Worm (Caenorhabditis elegans) whole organism, mixed stage, embryonic: ENCODE data around the gene dsc-4.

ENCODE experiments used
- M03D4.4 ChIP-seq: sonication (generic microtip); optimal IDR thresholded peaks from 2 replicates; lab custom pipeline; 2017; ENCODE audit warnings: mild to moderate bottlenecking, missing genetic modification characterization, missing compliant biosample characterization
- bed-3 ChIP-seq: fragments of 200-800 bp; sonication (Bioruptor generic); optimal IDR thresholded peaks from 3 replicates; lab custom pipeline; 2018; ENCODE audit warnings: mild to moderate bottlenecking, missing genetic modification characterization, moderate library complexity, missing compliant biosample characterization
- blmp-1 ChIP-seq: fragments of 150-350 bp; optimal IDR thresholded peaks from 2 replicates; lab custom pipeline; 2014; ENCODE audit warnings: missing biosample characterization, missing genetic modification characterization
- ceh-39 ChIP-seq: fragments of 150-350 bp; optimal IDR thresholded peaks from 2 replicates; lab custom pipeline; 2014; ENCODE audit warnings: missing biosample characterization, missing genetic modification characterization
- ceh-83 ChIP-seq: fragments of 200-800 bp; sonication (Bioruptor generic); optimal IDR thresholded peaks from 2 replicates; lab custom pipeline; 2018; ENCODE audit warnings: mild to moderate bottlenecking, missing genetic modification characterization, missing compliant biosample characterization
- ces-1 ChIP-seq: fragments of 150-350 bp; optimal IDR thresholded peaks from 2 replicates; lab custom pipeline; 2014; ENCODE audit warnings: missing biosample characterization, missing genetic modification reagents, missing genetic modification characterization
- cnd-1 ChIP-seq: fragments of 200-800 bp; sonication (Bioruptor generic); optimal IDR thresholded peaks from 2 replicates; lab custom pipeline; 2018; ENCODE audit warnings: mild to moderate bottlenecking, missing genetic modification characterization, missing compliant biosample characterization
- drap-1 ChIP-seq: fragments of 200-800 bp; sonication (Bioruptor generic); optimal IDR thresholded peaks from 3 replicates; lab custom pipeline; 2018; ENCODE audit warnings: mild to moderate bottlenecking, missing genetic modification characterization, missing compliant biosample characterization
- elt-1 ChIP-seq: sonication (generic microtip); optimal IDR thresholded peaks from 2 replicates; lab custom pipeline; 2017; ENCODE audit warnings: missing genetic modification characterization, mild to moderate bottlenecking, missing compliant biosample characterization, antibody characterized with exemption, moderate library complexity, borderline replicate concordance; ENCODE audit not compliant: insufficient read depth
- elt-3 ChIP-seq: fragments of 150-350 bp; optimal IDR thresholded peaks from 2 replicates; lab custom pipeline; 2014; ENCODE audit warnings: missing biosample characterization, missing genetic modification characterization
- ham-2 ChIP-seq: fragments of 200-800 bp; sonication (Bioruptor generic); optimal IDR thresholded peaks from 2 replicates; lab custom pipeline; 2018; ENCODE audit warnings: mild to moderate bottlenecking, missing genetic modification characterization, missing compliant biosample characterization
- hlh-1 ChIP-seq: fragments of 150-350 bp; optimal IDR thresholded peaks from 2 replicates; lab custom pipeline; 2014; ENCODE audit warnings: missing biosample characterization, missing genetic modification reagents, missing genetic modification characterization
- lin-13 ChIP-seq: fragments of 150-350 bp; optimal IDR thresholded peaks from 2 replicates; lab custom pipeline; 2014; ENCODE audit warnings: missing biosample characterization, missing genetic modification characterization
- lin-32 ChIP-seq: fragments of 200-800 bp; sonication (Bioruptor generic); optimal IDR thresholded peaks from 2 replicates; lab custom pipeline; 2018; ENCODE audit warnings: mild to moderate bottlenecking, missing genetic modification characterization, missing compliant biosample characterization
- lsy-2 ChIP-seq: fragments of 150-350 bp; optimal IDR thresholded peaks from 2 replicates; lab custom pipeline; 2014; ENCODE audit warnings: missing biosample characterization, missing genetic modification characterization
- mab-5 ChIP-seq: fragments of 150-350 bp; optimal IDR thresholded peaks from 2 replicates; lab custom pipeline; 2014; ENCODE audit warnings: missing biosample characterization, missing genetic modification characterization
- mep-1 ChIP-seq: fragments of 150-350 bp; optimal IDR thresholded peaks from 2 replicates; lab custom pipeline; 2017; ENCODE audit warnings: missing biosample characterization, missing genetic modification reagents, missing genetic modification characterization, inconsistent platforms
- mls-2 ChIP-seq: sonication (generic microtip); optimal IDR thresholded peaks from 2 replicates; lab custom pipeline; 2016; ENCODE audit warnings: mild to moderate bottlenecking, missing genetic modification characterization, moderate library complexity, missing compliant biosample characterization
- nhr-12 ChIP-seq: fragments of 150-350 bp; optimal IDR thresholded peaks from 2 replicates; lab custom pipeline; 2014; ENCODE audit warnings: missing biosample characterization, missing genetic modification characterization
- nhr-237 ChIP-seq: fragments of 150-350 bp; optimal IDR thresholded peaks from 2 replicates; lab custom pipeline; 2014; ENCODE audit warnings: missing biosample characterization, missing genetic modification characterization
- nhr-28 ChIP-seq: fragments of 150-350 bp; optimal IDR thresholded peaks from 2 replicates; lab custom pipeline; 2014; ENCODE audit warnings: missing biosample characterization, missing genetic modification characterization
- nhr-76 ChIP-seq: sonication (generic microtip); optimal IDR thresholded peaks from 2 replicates; lab custom pipeline; 2017; ENCODE audit warnings: missing biosample characterization, missing genetic modification characterization
- pha-4 ChIP-seq: fragments of 150-350 bp; optimal IDR thresholded peaks from 2 replicates; lab custom pipeline; 2018; ENCODE audit warnings: missing biosample characterization, missing genetic modification reagents, missing genetic modification characterization
- sem-2 ChIP-seq: fragments of 200-800 bp; sonication (Bioruptor generic); optimal IDR thresholded peaks from 2 replicates; lab custom pipeline; 2018; ENCODE audit warnings: mild to moderate bottlenecking, missing genetic modification characterization, missing compliant biosample characterization
- snpc-4 ChIP-seq: fragments of 150-350 bp; optimal IDR thresholded peaks from 2 replicates; lab custom pipeline; 2014; ENCODE audit warnings: missing biosample characterization, missing genetic modification characterization
- sptf-1 ChIP-seq: sonication (generic microtip); optimal IDR thresholded peaks from 2 replicates; lab custom pipeline; 2017; ENCODE audit warnings: mild to moderate bottlenecking, missing genetic modification characterization, moderate library complexity, missing compliant biosample characterization
- tbx-8 ChIP-seq: fragments of 200-800 bp; sonication (Bioruptor generic); optimal IDR thresholded peaks from 2 replicates; lab custom pipeline; 2018; ENCODE audit warnings: mild to moderate bottlenecking, missing genetic modification characterization, moderate library complexity, missing compliant biosample characterization
- unc-120 ChIP-seq: sonication (generic microtip); optimal IDR thresholded peaks from 2 replicates; lab custom pipeline; 2017; ENCODE audit warnings: missing genetic modification characterization, missing compliant biosample characterization; ENCODE audit not compliant: poor library complexity, severe bottlenecking
- unc-39 ChIP-seq: fragments of 150-350 bp; optimal IDR thresholded peaks from 2 replicates; lab custom pipeline; 2014; ENCODE audit warnings: missing biosample characterization, missing genetic modification characterization
- unc-62 ChIP-seq: fragments of 150-350 bp; optimal IDR thresholded peaks from 2 replicates; lab custom pipeline; 2014; ENCODE audit warnings: missing biosample characterization, missing genetic modification reagents, missing genetic modification characterization
- zip-8 ChIP-seq: fragments of 150-350 bp; optimal IDR thresholded peaks from 2 replicates; lab custom pipeline; 2014; ENCODE audit warnings: missing biosample characterization, missing genetic modification characterization
- ztf-11 ChIP-seq: fragments of 150-350 bp; optimal IDR thresholded peaks from 2 replicates; lab custom pipeline; 2014; ENCODE audit warnings: missing biosample characterization, missing genetic modification characterization

The dsc-4 gene

DNA sequence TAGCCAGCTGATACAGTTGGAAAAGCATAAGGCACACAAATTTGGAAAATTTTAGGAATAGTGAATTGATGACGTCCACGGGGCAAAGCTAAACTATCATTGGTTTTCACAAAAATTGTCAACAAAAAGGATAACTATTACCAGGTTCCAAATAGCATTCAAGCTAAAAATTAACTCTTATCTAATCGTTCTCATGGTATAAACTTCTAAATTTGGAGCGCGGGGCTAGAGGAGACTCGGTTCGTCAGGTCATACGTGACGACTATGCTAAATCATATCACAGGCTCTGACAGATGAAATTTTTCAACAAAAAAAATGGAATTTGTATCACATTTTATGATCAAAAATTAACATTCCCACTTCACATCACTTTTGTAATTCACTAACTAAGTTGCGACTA lies 21.2 kb downstream of the dsc-4 start:
- no peak for TF ChIP-seq sem-2 (GFP tag; lab: Kevin White, UChicago)
- TF ChIP-seq ztf-11 = no peak
- no peak for TF ChIP-seq nhr-237 (tag; lab: Kevin White, UChicago)
- no peak for TF ChIP-seq unc-120
- no peak for TF ChIP-seq ces-1
- TF ChIP-seq unc-39 = no peak
- TF ChIP-seq lin-13 (tag; lab: Kevin White, UChicago) = no peak
- no peak for TF ChIP-seq bed-3 (GFP tag; lab: Kevin White, UChicago)
- TF ChIP-seq elt-3 (tag; lab: Kevin White, UChicago) = no peak
- TF ChIP-seq nhr-12 (tag; lab: Kevin White, UChicago) = no peak

DNA sequence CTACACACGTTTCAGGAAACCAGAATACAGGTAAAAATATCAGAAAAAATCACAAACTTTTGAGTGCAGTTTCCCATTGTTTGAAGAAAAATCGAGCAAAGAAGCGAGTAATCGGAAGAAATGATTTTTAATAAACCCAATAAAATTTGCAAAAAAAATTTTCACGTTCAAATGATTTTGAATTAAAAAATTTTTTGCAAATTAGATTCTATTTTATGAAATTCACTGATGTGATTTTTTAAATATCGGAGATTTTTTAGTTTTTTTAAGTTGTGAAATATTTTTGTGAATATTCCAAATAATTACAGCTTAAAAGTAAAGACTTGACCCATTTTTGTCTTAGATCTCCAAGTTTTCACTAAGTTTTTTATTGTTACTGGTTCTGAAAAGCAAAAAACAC lies 22.1 kb downstream of the dsc-4 start, which contains the start of gene pnp-1:
pnp-1 (minus strand) TSS at position 101 of the 400 bp plus-strand sequence.
- no peak for TF ChIP-seq tbx-8 (GFP tag; lab: Kevin White, UChicago)
- TF ChIP-seq lin-32 (GFP tag; lab: Kevin White, UChicago) = no peak
- TF ChIP-seq ham-2 (GFP tag; lab: Kevin White, UChicago) = no peak
- TF ChIP-seq drap-1 (GFP tag; lab: Kevin White, UChicago) = no peak
- no peak for TF ChIP-seq ztf-11
- no peak for TF ChIP-seq nhr-28 (tag; lab: Kevin White, UChicago)
- no peak for TF ChIP-seq mab-5 (tag; lab: Kevin White, UChicago)
- TF ChIP-seq zip-8 (tag; lab: Kevin White, UChicago) = no peak
- TF ChIP-seq blmp-1 = no peak
- TF ChIP-seq ces-1 = no peak
- TF ChIP-seq cnd-1 = no peak

DNA sequence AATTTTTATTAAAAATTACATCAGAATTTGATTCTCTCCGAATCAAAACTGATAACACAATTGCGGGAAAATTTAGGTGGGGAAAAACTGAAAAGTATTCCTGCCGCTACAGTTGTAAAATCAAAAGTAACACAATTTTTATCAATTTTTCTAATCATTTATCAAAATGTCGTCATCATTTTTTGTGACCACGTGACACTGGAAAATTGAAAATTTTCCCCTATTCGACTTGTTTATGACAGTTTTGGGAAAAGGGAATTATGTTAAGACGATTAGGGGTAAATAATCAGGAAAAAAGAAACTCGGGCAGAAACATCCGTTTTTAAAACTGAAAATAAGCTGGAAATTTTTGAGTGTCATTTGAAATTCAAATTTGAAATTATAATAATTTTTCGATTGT lies 23.5 kb downstream of the dsc-4 start:
- TF ChIP-seq drap-1 (GFP tag; lab: Kevin White, UChicago) (no peak), bed-3 (GFP tag; lab: Kevin White, UChicago) (no peak), lin-13 (tag; lab: Kevin White, UChicago) (no peak), nhr-28 (tag; lab: Kevin White, UChicago) (no peak), nhr-237 (tag; lab: Kevin White, UChicago) (no peak), ztf-11 (no peak), sem-2 (GFP tag; lab: Kevin White, UChicago) (no peak), hlh-1 (tag; lab: Kevin White, UChicago) (no peak), unc-39 (no peak), nhr-12 (tag; lab: Kevin White, UChicago) (no peak), ham-2 (GFP tag; lab: Kevin White, UChicago) (no peak), pha-4 (no peak), ceh-39 (tag; lab: Kevin White, UChicago) (no peak), sptf-1 (tag; lab: Kevin White, UChicago) (no peak), mep-1 (tag; lab: Kevin White, UChicago) (no peak), elt-1 (tag; lab: Kevin White, UChicago) (no peak), nhr-76 (no peak), unc-62 (GFP tag; lab: Kevin White, UChicago) (no peak), M03D4.4 (tag; lab: Kevin White, UChicago) (no peak), snpc-4 (tag; lab: Kevin White, UChicago) (no peak)

DNA sequence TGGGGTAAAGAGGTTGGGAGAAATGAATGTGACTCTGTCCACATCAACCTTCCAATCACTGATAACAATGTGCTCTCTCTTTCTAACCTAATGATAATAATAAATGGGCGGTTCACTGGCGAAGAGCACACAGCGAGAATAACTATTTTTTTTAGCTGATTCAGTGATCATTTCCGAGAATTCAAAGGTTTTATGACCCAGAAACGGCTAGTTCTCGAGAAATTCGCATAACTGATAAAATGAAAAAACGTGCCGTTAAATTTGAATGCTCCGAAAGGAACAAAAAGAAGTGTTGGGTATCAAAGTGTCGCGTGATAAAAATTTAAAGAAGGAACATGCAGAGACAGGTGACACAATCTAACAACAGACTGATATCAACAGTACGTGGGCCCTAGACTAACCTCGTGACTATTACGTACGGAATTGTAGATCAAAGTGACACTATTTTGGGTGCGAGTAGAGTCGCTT lies 24.6 kb downstream of the dsc-4 start:
- no peak for TF ChIP-seq snpc-4 (tag; lab: Kevin White, UChicago)
- no peak for TF ChIP-seq ceh-83 (GFP tag; lab: Kevin White, UChicago)
- no peak for TF ChIP-seq sem-2 (GFP tag; lab: Kevin White, UChicago)
- TF ChIP-seq lsy-2 (tag; lab: Kevin White, UChicago) = no peak
- no peak for TF ChIP-seq unc-62 (GFP tag; lab: Kevin White, UChicago)
- TF ChIP-seq drap-1 (GFP tag; lab: Kevin White, UChicago) = no peak
- no peak for TF ChIP-seq blmp-1
- TF ChIP-seq lin-13 (tag; lab: Kevin White, UChicago) = no peak
- no peak for TF ChIP-seq nhr-237 (tag; lab: Kevin White, UChicago)
- TF ChIP-seq elt-1 (tag; lab: Kevin White, UChicago) = no peak
- no peak for TF ChIP-seq ceh-39 (tag; lab: Kevin White, UChicago)
- TF ChIP-seq unc-39 = no peak
- TF ChIP-seq lin-32 (GFP tag; lab: Kevin White, UChicago) = no peak
- no peak for TF ChIP-seq mep-1 (tag; lab: Kevin White, UChicago)
- no peak for TF ChIP-seq nhr-28 (tag; lab: Kevin White, UChicago)
- TF ChIP-seq nhr-76 = no peak
- no peak for TF ChIP-seq mls-2 (tag; lab: Kevin White, UChicago)
- no peak for TF ChIP-seq cnd-1
- no peak for TF ChIP-seq bed-3 (GFP tag; lab: Kevin White, UChicago)
